Worm (Caenorhabditis elegans) whole organism, mixed stage, embryonic: ENCODE results near the gene txt-13.
A peak's percentile ranks its signal among the peaks of the same experiment; 100 is the strongest.

Source experiments
- M03D4.4 ChIP-seq: sonication (generic microtip); optimal IDR thresholded peaks from 2 replicates; lab custom pipeline; 2017; ENCODE audit warnings: mild to moderate bottlenecking, missing genetic modification characterization, missing compliant biosample characterization
- bed-3 ChIP-seq: fragments of 200-800 bp; sonication (Bioruptor generic); optimal IDR thresholded peaks from 3 replicates; lab custom pipeline; 2018; ENCODE audit warnings: mild to moderate bottlenecking, missing genetic modification characterization, moderate library complexity, missing compliant biosample characterization
- blmp-1 ChIP-seq: fragments of 150-350 bp; optimal IDR thresholded peaks from 2 replicates; lab custom pipeline; 2014; ENCODE audit warnings: missing biosample characterization, missing genetic modification characterization
- ceh-39 ChIP-seq: fragments of 150-350 bp; optimal IDR thresholded peaks from 2 replicates; lab custom pipeline; 2014; ENCODE audit warnings: missing biosample characterization, missing genetic modification characterization
- ceh-43 ChIP-seq: fragments of 200-800 bp; sonication (Bioruptor generic); optimal IDR thresholded peaks from 2 replicates; lab custom pipeline; 2018; ENCODE audit warnings: mild to moderate bottlenecking, missing genetic modification characterization, moderate library complexity, missing compliant biosample characterization
- ceh-83 ChIP-seq: fragments of 200-800 bp; sonication (Bioruptor generic); optimal IDR thresholded peaks from 2 replicates; lab custom pipeline; 2018; ENCODE audit warnings: mild to moderate bottlenecking, missing genetic modification characterization, missing compliant biosample characterization
- ces-1 ChIP-seq: fragments of 150-350 bp; optimal IDR thresholded peaks from 2 replicates; lab custom pipeline; 2014; ENCODE audit warnings: missing biosample characterization, missing genetic modification reagents, missing genetic modification characterization
- cnd-1 ChIP-seq: fragments of 200-800 bp; sonication (Bioruptor generic); optimal IDR thresholded peaks from 2 replicates; lab custom pipeline; 2018; ENCODE audit warnings: mild to moderate bottlenecking, missing genetic modification characterization, missing compliant biosample characterization
- drap-1 ChIP-seq: fragments of 200-800 bp; sonication (Bioruptor generic); optimal IDR thresholded peaks from 3 replicates; lab custom pipeline; 2018; ENCODE audit warnings: mild to moderate bottlenecking, missing genetic modification characterization, missing compliant biosample characterization
- elt-1 ChIP-seq: sonication (generic microtip); optimal IDR thresholded peaks from 2 replicates; lab custom pipeline; 2017; ENCODE audit warnings: missing genetic modification characterization, mild to moderate bottlenecking, missing compliant biosample characterization, antibody characterized with exemption, moderate library complexity, borderline replicate concordance; ENCODE audit not compliant: insufficient read depth
- elt-3 ChIP-seq: fragments of 150-350 bp; optimal IDR thresholded peaks from 2 replicates; lab custom pipeline; 2014; ENCODE audit warnings: missing biosample characterization, missing genetic modification characterization
- flh-1 ChIP-seq: fragments of 200-800 bp; sonication (Bioruptor generic); optimal IDR thresholded peaks from 2 replicates; lab custom pipeline; 2018; ENCODE audit warnings: mild to moderate bottlenecking, missing genetic modification characterization, moderate library complexity, missing compliant biosample characterization
- ham-2 ChIP-seq: fragments of 200-800 bp; sonication (Bioruptor generic); optimal IDR thresholded peaks from 2 replicates; lab custom pipeline; 2018; ENCODE audit warnings: mild to moderate bottlenecking, missing genetic modification characterization, missing compliant biosample characterization
- hlh-1 ChIP-seq: fragments of 150-350 bp; optimal IDR thresholded peaks from 2 replicates; lab custom pipeline; 2014; ENCODE audit warnings: missing biosample characterization, missing genetic modification reagents, missing genetic modification characterization
- lin-13 ChIP-seq: fragments of 150-350 bp; optimal IDR thresholded peaks from 2 replicates; lab custom pipeline; 2014; ENCODE audit warnings: missing biosample characterization, missing genetic modification characterization
- lin-32 ChIP-seq: fragments of 200-800 bp; sonication (Bioruptor generic); optimal IDR thresholded peaks from 2 replicates; lab custom pipeline; 2018; ENCODE audit warnings: mild to moderate bottlenecking, missing genetic modification characterization, missing compliant biosample characterization
- lsy-2 ChIP-seq: fragments of 150-350 bp; optimal IDR thresholded peaks from 2 replicates; lab custom pipeline; 2014; ENCODE audit warnings: missing biosample characterization, missing genetic modification characterization
- mab-5 ChIP-seq: fragments of 150-350 bp; optimal IDR thresholded peaks from 2 replicates; lab custom pipeline; 2014; ENCODE audit warnings: missing biosample characterization, missing genetic modification characterization
- mep-1 ChIP-seq: fragments of 150-350 bp; optimal IDR thresholded peaks from 2 replicates; lab custom pipeline; 2017; ENCODE audit warnings: missing biosample characterization, missing genetic modification reagents, missing genetic modification characterization, inconsistent platforms
- mls-2 ChIP-seq: sonication (generic microtip); optimal IDR thresholded peaks from 2 replicates; lab custom pipeline; 2016; ENCODE audit warnings: mild to moderate bottlenecking, missing genetic modification characterization, moderate library complexity, missing compliant biosample characterization
- nhr-12 ChIP-seq: fragments of 150-350 bp; optimal IDR thresholded peaks from 2 replicates; lab custom pipeline; 2014; ENCODE audit warnings: missing biosample characterization, missing genetic modification characterization
- nhr-2 ChIP-seq: fragments of 150-350 bp; optimal IDR thresholded peaks from 2 replicates; lab custom pipeline; 2014; ENCODE audit warnings: missing biosample characterization, missing genetic modification characterization
- nhr-237 ChIP-seq: fragments of 150-350 bp; optimal IDR thresholded peaks from 2 replicates; lab custom pipeline; 2014; ENCODE audit warnings: missing biosample characterization, missing genetic modification characterization
- nhr-28 ChIP-seq: fragments of 150-350 bp; optimal IDR thresholded peaks from 2 replicates; lab custom pipeline; 2014; ENCODE audit warnings: missing biosample characterization, missing genetic modification characterization
- nhr-76 ChIP-seq: sonication (generic microtip); optimal IDR thresholded peaks from 2 replicates; lab custom pipeline; 2017; ENCODE audit warnings: missing biosample characterization, missing genetic modification characterization
- pha-4 ChIP-seq: fragments of 150-350 bp; optimal IDR thresholded peaks from 2 replicates; lab custom pipeline; 2018; ENCODE audit warnings: missing biosample characterization, missing genetic modification reagents, missing genetic modification characterization
- sem-2 ChIP-seq: fragments of 200-800 bp; sonication (Bioruptor generic); optimal IDR thresholded peaks from 2 replicates; lab custom pipeline; 2018; ENCODE audit warnings: mild to moderate bottlenecking, missing genetic modification characterization, missing compliant biosample characterization
- snpc-4 ChIP-seq: fragments of 150-350 bp; optimal IDR thresholded peaks from 2 replicates; lab custom pipeline; 2014; ENCODE audit warnings: missing biosample characterization, missing genetic modification characterization
- sptf-1 ChIP-seq: sonication (generic microtip); optimal IDR thresholded peaks from 2 replicates; lab custom pipeline; 2017; ENCODE audit warnings: mild to moderate bottlenecking, missing genetic modification characterization, moderate library complexity, missing compliant biosample characterization
- tbx-8 ChIP-seq: fragments of 200-800 bp; sonication (Bioruptor generic); optimal IDR thresholded peaks from 2 replicates; lab custom pipeline; 2018; ENCODE audit warnings: mild to moderate bottlenecking, missing genetic modification characterization, moderate library complexity, missing compliant biosample characterization
- unc-120 ChIP-seq: sonication (generic microtip); optimal IDR thresholded peaks from 2 replicates; lab custom pipeline; 2017; ENCODE audit warnings: missing genetic modification characterization, missing compliant biosample characterization; ENCODE audit not compliant: poor library complexity, severe bottlenecking
- unc-39 ChIP-seq: fragments of 150-350 bp; optimal IDR thresholded peaks from 2 replicates; lab custom pipeline; 2014; ENCODE audit warnings: missing biosample characterization, missing genetic modification characterization
- unc-62 ChIP-seq: fragments of 150-350 bp; optimal IDR thresholded peaks from 2 replicates; lab custom pipeline; 2014; ENCODE audit warnings: missing biosample characterization, missing genetic modification reagents, missing genetic modification characterization
- zip-8 ChIP-seq: fragments of 150-350 bp; optimal IDR thresholded peaks from 2 replicates; lab custom pipeline; 2014; ENCODE audit warnings: missing biosample characterization, missing genetic modification characterization
- ztf-11 ChIP-seq: fragments of 150-350 bp; optimal IDR thresholded peaks from 2 replicates; lab custom pipeline; 2014; ENCODE audit warnings: missing biosample characterization, missing genetic modification characterization

Gene txt-13

DNA sequence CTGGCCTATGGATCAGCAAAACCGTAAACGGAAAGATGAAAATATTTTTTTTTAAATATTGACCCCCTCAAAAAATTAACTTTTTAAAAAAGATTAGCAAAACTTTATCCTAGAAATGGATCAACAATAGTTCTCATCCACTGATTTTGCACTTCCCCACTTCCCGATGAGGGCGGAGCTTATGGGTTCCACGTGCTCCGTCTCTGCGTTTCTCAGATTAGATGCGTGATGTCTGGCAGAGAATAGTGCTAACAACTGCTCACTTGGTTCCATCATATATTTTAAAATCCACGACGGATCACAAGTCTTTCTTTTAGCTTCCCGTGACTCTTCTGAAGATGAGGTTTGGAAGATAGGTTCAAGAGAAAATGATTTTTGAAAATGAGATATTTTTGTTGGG is 12.1 kb upstream of the txt-13 start:
- TF ChIP-seq ham-2 (GFP tag; lab: Kevin White, UChicago) (no peak), unc-62 (GFP tag; lab: Kevin White, UChicago) (peak; percentile 13), mls-2 (no peak), hlh-1 (tag; lab: Kevin White, UChicago) (peak; percentile 85), ceh-39 (no peak), unc-120 (tag; lab: Kevin White, UChicago) (peak; percentile 85), cnd-1 (tag; lab: Kevin White, UChicago) (no peak), sem-2 (GFP tag; lab: Kevin White, UChicago) (no peak)

DNA sequence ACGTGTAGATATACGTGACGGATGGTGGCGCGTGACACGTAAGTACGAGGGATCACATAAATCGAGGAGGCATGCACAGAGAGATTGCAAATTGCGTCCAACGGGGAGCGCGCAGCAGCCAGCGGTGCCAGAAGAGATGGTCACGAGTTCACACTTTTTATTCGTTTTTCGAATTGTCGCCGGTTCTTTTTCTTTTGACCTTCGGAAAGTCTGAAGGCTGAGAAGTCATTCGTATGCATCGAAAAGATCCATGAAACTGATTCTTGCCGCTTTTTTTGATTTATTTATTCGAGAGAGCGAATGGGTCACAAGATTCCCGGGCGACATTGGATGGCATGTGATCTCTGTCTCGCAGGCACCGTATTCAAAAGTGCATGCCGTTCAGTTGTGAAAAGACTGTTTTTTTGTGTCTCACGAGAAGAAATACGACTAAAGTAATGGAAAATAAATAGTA is 11.4 kb upstream of the txt-13 start:
- TF ChIP-seq unc-39 (tag; lab: Kevin White, UChicago) (no peak), nhr-237 (tag; lab: Kevin White, UChicago) (no peak), mls-2 (no peak), nhr-2 (no peak), elt-3 (tag; lab: Kevin White, UChicago) (no peak), unc-120 (tag; lab: Kevin White, UChicago) (no peak), bed-3 (GFP tag; lab: Kevin White, UChicago) (no peak)

DNA sequence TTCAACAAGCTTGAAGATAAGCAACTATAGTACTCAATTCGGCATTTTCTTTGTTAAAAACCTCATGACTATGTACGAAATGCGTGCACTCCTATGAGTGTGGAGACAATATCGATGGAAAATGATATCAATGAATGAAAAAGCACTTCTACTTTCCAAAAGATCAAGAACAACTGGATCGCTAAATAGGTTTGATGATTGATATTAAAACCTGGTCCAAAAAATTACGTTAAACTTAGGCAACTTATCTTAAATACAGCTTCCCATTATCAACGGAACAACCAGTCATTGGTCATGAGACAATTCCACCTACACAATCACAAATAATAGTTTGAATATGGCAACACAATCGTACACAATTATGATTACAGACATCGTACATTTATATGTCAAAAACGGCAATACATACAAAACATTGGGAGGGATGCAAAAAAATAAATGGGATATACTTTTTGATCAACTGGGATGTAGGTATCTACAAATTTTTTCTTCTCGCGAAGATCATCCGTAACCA is 10.7 kb upstream of the txt-13 start:
- no peak for TF ChIP-seq unc-62 (GFP tag; lab: Kevin White, UChicago)
- no peak for TF ChIP-seq unc-120 (tag; lab: Kevin White, UChicago)
- no peak for TF ChIP-seq blmp-1 (tag; lab: Kevin White, UChicago)
- no peak for TF ChIP-seq ceh-39
- no peak for TF ChIP-seq sem-2 (GFP tag; lab: Kevin White, UChicago)
- no peak for TF ChIP-seq nhr-12
- no peak for TF ChIP-seq elt-3 (tag; lab: Kevin White, UChicago)
- TF ChIP-seq ceh-43: no peak
- TF ChIP-seq elt-1 (tag; lab: Kevin White, UChicago): no peak
- TF ChIP-seq ceh-83 (GFP tag; lab: Kevin White, UChicago): no peak
- TF ChIP-seq ztf-11 (tag; lab: Kevin White, UChicago): no peak
- TF ChIP-seq zip-8: no peak
- TF ChIP-seq ces-1: no peak
- no peak for TF ChIP-seq lsy-2 (tag; lab: Kevin White, UChicago)
- TF ChIP-seq cnd-1 (tag; lab: Kevin White, UChicago): no peak
- TF ChIP-seq unc-39 (tag; lab: Kevin White, UChicago): no peak
- no peak for TF ChIP-seq pha-4 (tag; lab: Kevin White, UChicago)

DNA sequence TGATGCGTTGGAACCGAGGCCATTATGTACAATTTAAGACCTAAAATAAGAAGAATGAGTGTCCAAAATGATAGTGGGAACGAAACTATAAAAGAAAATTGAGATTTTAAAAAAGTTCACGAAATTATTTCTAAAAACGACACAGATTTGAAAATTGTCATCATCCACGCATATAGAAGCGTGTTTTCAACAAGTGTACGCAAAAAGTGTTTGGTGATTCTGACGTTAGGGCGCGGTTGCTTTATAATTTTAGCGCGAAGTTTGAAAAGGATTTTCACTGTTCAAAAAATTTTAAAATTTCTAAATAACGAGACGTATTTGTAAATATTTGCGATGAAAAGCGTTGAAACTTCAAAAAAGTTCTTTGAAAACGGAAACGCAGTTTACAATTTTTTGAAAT is 7.0 kb upstream of the txt-13 start, which contains the start of gene cdc-48.1:
Gene cdc-48.1 (minus strand): TSS at position 40 of the 400 bp plus-strand sequence.
- TF ChIP-seq lin-32 (GFP tag; lab: Kevin White, UChicago) (peak; percentile 37), cnd-1 (tag; lab: Kevin White, UChicago) (peak; percentile 96), tbx-8 (peak; percentile 72), nhr-2 (peak; percentile 74), zip-8 (no peak), lsy-2 (tag; lab: Kevin White, UChicago) (peak; percentile 95), mls-2 (peak; percentile 89), ceh-83 (GFP tag; lab: Kevin White, UChicago) (peak; percentile 88), ceh-39 (peak; percentile 99), snpc-4 (tag; lab: Kevin White, UChicago) (no peak), elt-1 (tag; lab: Kevin White, UChicago) (peak; percentile 68), M03D4.4 (tag; lab: Kevin White, UChicago) (peak; percentile 92), sem-2 (GFP tag; lab: Kevin White, UChicago) (peak; percentile 30), unc-120 (tag; lab: Kevin White, UChicago) (peak; percentile 91), nhr-76 (tag; lab: Kevin White, UChicago) (no peak), mab-5 (peak; percentile 84), mep-1 (tag; lab: Kevin White, UChicago) (peak; percentile 100), ztf-11 (tag; lab: Kevin White, UChicago) (peak; percentile 80), bed-3 (GFP tag; lab: Kevin White, UChicago) (peak; percentile 63), elt-3 (tag; lab: Kevin White, UChicago) (peak; percentile 85), blmp-1 (tag; lab: Kevin White, UChicago) (peak; percentile 79), lin-13 (tag; lab: Kevin White, UChicago) (peak; percentile 100), unc-62 (GFP tag; lab: Kevin White, UChicago) (peak; percentile 97), nhr-28 (tag; lab: Kevin White, UChicago) (peak; percentile 87), unc-39 (tag; lab: Kevin White, UChicago) (peak; percentile 36), nhr-237 (tag; lab: Kevin White, UChicago) (peak; percentile 100), ceh-43 (peak; percentile 87), sptf-1 (tag; lab: Kevin White, UChicago) (peak; percentile 97), hlh-1 (tag; lab: Kevin White, UChicago) (peak; percentile 88), drap-1 (GFP tag; lab: Kevin White, UChicago) (peak; percentile 92), pha-4 (tag; lab: Kevin White, UChicago) (peak; percentile 98), nhr-12 (peak; percentile 68), flh-1 (GFP tag; lab: Kevin White, UChicago) (peak; percentile 49), ces-1 (peak; percentile 98), ham-2 (GFP tag; lab: Kevin White, UChicago) (peak; percentile 84)
